Worm (Caenorhabditis elegans): Measurements from ENCODE around the gene F47B10.4.

DNA sequence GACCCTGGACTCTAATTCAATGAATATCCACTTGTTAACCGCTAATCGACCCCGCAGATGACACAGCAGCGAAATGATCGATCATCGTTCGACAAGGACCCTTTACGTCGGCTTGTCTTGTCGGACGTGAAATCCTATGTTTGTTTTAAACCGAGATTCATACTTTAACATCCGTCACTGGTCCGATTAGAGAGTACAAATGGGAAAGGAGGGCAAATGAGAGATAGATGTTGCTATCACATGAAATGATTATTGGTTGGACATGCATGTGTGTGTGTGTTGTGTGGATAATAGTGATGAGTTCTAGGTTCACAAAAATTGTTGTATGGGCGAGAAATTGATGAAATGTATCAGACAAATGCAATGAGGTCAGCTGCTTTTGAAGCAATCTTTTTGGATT, 18.6 kb downstream of the F47B10.4 start:
- TF ChIP-seq lin-13 (GFP tag; optimal IDR thresholded peaks at IDR 0.05) (no peak), nhr-77 (tag; optimal IDR thresholded peaks at IDR 0.05) (no peak)

Measured in whole organism, L1 larva.